Fruit fly (Drosophila melanogaster) whole organism, embryonic: ENCODE results near the gene SdhC.

ENCODE experiments used
- B-H2 ChIP-seq: fragments of 200-800 bp; sonication (Bioruptor generic); optimal IDR thresholded peaks from 2 replicates; lab custom pipeline; 2018; ENCODE audit warnings: missing biosample characterization, mild to moderate bottlenecking, missing genetic modification characterization
- Bgb ChIP-seq: fragments of 200-800 bp; sonication (Bioruptor generic); IDR thresholded peaks from 2 replicates; pipeline ENCODE4 v1.3.6; 2022; ENCODE audit warnings: missing biosample characterization, missing genetic modification characterization; ENCODE audit not compliant: partially characterized antibody
- Bteb2 ChIP-seq: fragments of 200-800 bp; sonication (Bioruptor generic); optimal IDR thresholded peaks from 2 replicates; lab custom pipeline; 2016; ENCODE audit warnings: missing biosample characterization, missing genetic modification characterization
- CG10209 ChIP-seq: fragments of 200-800 bp; sonication (Bioruptor generic); optimal IDR thresholded peaks from 3 replicates; lab custom pipeline; 2017; ENCODE audit warnings: missing biosample characterization, mild to moderate bottlenecking, missing genetic modification characterization, missing genetic modification reagents
- CG10274 ChIP-seq: fragments of 200-800 bp; sonication (Bioruptor generic); optimal IDR thresholded peaks from 3 replicates; lab custom pipeline; 2017; ENCODE audit warnings: missing biosample characterization, mild to moderate bottlenecking, missing genetic modification characterization
- CG11093 ChIP-seq: fragments of 200-800 bp; sonication (Bioruptor generic); IDR thresholded peaks from 3 replicates; pipeline ENCODE4 v1.3.6; 2022; ENCODE audit warnings: missing biosample characterization, missing genetic modification characterization
- CG12744 ChIP-seq: fragments of 200-800 bp; sonication (Bioruptor generic); optimal IDR thresholded peaks from 2 replicates; lab custom pipeline; 2016; ENCODE audit warnings: missing biosample characterization, missing genetic modification characterization
- CG13296 ChIP-seq: fragments of 200-800 bp; sonication (Bioruptor generic); optimal IDR thresholded peaks from 3 replicates; lab custom pipeline; 2018; ENCODE audit warnings: missing biosample characterization, mild to moderate bottlenecking, missing genetic modification characterization
- CG14014 ChIP-seq: fragments of 200-800 bp; sonication (Bioruptor generic); IDR thresholded peaks from 2 replicates; pipeline ENCODE4 v1.3.6; 2022; ENCODE audit warnings: missing biosample characterization, missing genetic modification characterization
- CG15073 ChIP-seq: fragments of 200-800 bp; sonication (Bioruptor generic); optimal IDR thresholded peaks from 2 replicates; lab custom pipeline; 2016; ENCODE audit warnings: missing biosample characterization, missing genetic modification characterization
- CG15601 ChIP-seq: fragments of 200-800 bp; sonication (Bioruptor generic); optimal IDR thresholded peaks from 3 replicates; lab custom pipeline; 2019; ENCODE audit warnings: missing biosample characterization, mild to moderate bottlenecking, missing genetic modification characterization, moderate library complexity
- CG16779 ChIP-seq: fragments of 200-800 bp; sonication (Bioruptor generic); IDR thresholded peaks from 2 replicates; pipeline ENCODE4 v1.3.6; 2022; ENCODE audit warnings: missing biosample characterization, missing genetic modification characterization
- CG17328 ChIP-seq: fragments of 200-800 bp; sonication (Bioruptor generic); IDR thresholded peaks from 2 replicates; pipeline ENCODE4 v1.3.6; 2022; ENCODE audit warnings: missing biosample characterization, missing genetic modification characterization
- CG3838 ChIP-seq: fragments of 200-800 bp; sonication (Bioruptor generic); optimal IDR thresholded peaks from 3 replicates; lab custom pipeline; 2016; ENCODE audit warnings: missing biosample characterization, missing genetic modification characterization
- CG6813 ChIP-seq: fragments of 200-800 bp; sonication (Bioruptor generic); optimal IDR thresholded peaks from 2 replicates; lab custom pipeline; 2017; ENCODE audit warnings: missing biosample characterization, missing genetic modification characterization, mild to moderate bottlenecking, moderate library complexity, missing genetic modification reagents
- CG8290 ChIP-seq, 3 experiments: fragments of 200-800 bp; sonication (Bioruptor generic); optimal IDR thresholded peaks; 2 replicates each; lab custom pipeline; 2016 to 2019; ENCODE audit warnings: missing biosample characterization in 3 of 3, missing genetic modification characterization in 3 of 3, mild to moderate bottlenecking in 2 of 3, moderate library complexity in 1 of 3
- CG9215 ChIP-seq: fragments of 200-800 bp; sonication (Bioruptor generic); IDR thresholded peaks from 2 replicates; pipeline ENCODE4 v1.3.6; 2022; ENCODE audit warnings: missing biosample characterization, missing genetic modification characterization
- Dbx ChIP-seq: fragments of 200-800 bp; sonication (Bioruptor generic); IDR thresholded peaks from 3 replicates; pipeline ENCODE4 v1.3.6; 2022; ENCODE audit warnings: missing biosample characterization, missing genetic modification characterization
- Dip2 ChIP-seq: fragments of 200-800 bp; sonication (Bioruptor generic); IDR thresholded peaks from 2 replicates; pipeline ENCODE4 v1.3.6; 2022; ENCODE audit warnings: missing biosample characterization, missing genetic modification characterization
- Dref ChIP-seq: fragments of 200-800 bp; sonication (Bioruptor generic); IDR thresholded peaks from 2 replicates; pipeline ENCODE4 v1.3.6; 2022; ENCODE audit warnings: missing biosample characterization, missing genetic modification characterization
- Fer1 ChIP-seq: fragments of 200-800 bp; sonication (Bioruptor generic); optimal IDR thresholded peaks from 2 replicates; lab custom pipeline; 2017; ENCODE audit warnings: missing biosample characterization, mild to moderate bottlenecking, missing genetic modification characterization
- HHEX ChIP-seq: fragments of 200-800 bp; sonication (Bioruptor generic); optimal IDR thresholded peaks from 3 replicates; lab custom pipeline; 2017; ENCODE audit warnings: missing biosample characterization, mild to moderate bottlenecking, missing genetic modification characterization, missing genetic modification reagents
- HLH4C ChIP-seq: fragments of 200-800 bp; sonication (Bioruptor generic); IDR thresholded peaks from 3 replicates; pipeline ENCODE4 v1.3.6; 2022; ENCODE audit warnings: missing biosample characterization, missing genetic modification characterization; ENCODE audit not compliant: partially characterized antibody
- Hr78 ChIP-seq, 2 experiments: fragments of 200-800 bp in 1 of 2; fragments of >200 bp in 1 of 2; sonication (Bioruptor generic) in 1 of 2; optimal IDR thresholded peaks; 2 replicates each; lab custom pipeline; 2017 to 2019; ENCODE audit warnings: missing biosample characterization in 2 of 2, missing genetic modification characterization in 2 of 2, mild to moderate bottlenecking in 1 of 2, moderate library complexity in 1 of 2
- PHDP ChIP-seq: fragments of 200-800 bp; sonication (Bioruptor generic); optimal IDR thresholded peaks from 3 replicates; lab custom pipeline; 2018; ENCODE audit warnings: missing biosample characterization, mild to moderate bottlenecking, missing genetic modification characterization, moderate library complexity
- Sry-δ ChIP-seq: fragments of 200-800 bp; sonication (Bioruptor generic); optimal IDR thresholded peaks from 2 replicates; lab custom pipeline; 2016; ENCODE audit warnings: missing biosample characterization, missing genetic modification characterization
- ara ChIP-seq: fragments of 200-800 bp; sonication (Bioruptor generic); IDR thresholded peaks from 2 replicates; pipeline ENCODE4 v1.3.6; 2022; ENCODE audit warnings: missing biosample characterization, missing genetic modification characterization
- az2 ChIP-seq: fragments of 200-800 bp; sonication (Bioruptor generic); optimal IDR thresholded peaks from 3 replicates; lab custom pipeline; 2016; ENCODE audit warnings: missing biosample characterization, missing genetic modification characterization
- br ChIP-seq: fragments of >200 bp; optimal IDR thresholded peaks from 2 replicates; lab custom pipeline; 2017
- cg ChIP-seq: fragments of 200-800 bp; sonication (Bioruptor generic); optimal IDR thresholded peaks from 3 replicates; lab custom pipeline; 2019; ENCODE audit warnings: missing biosample characterization, mild to moderate bottlenecking, missing genetic modification characterization, moderate library complexity
- chm ChIP-seq: fragments of 200-800 bp; sonication (Bioruptor generic); IDR thresholded peaks from 2 replicates; pipeline ENCODE4 v1.3.6; 2022; ENCODE audit warnings: missing biosample characterization, missing genetic modification characterization
- dmrt11E ChIP-seq: fragments of 200-800 bp; sonication (Bioruptor generic); optimal IDR thresholded peaks from 3 replicates; lab custom pipeline; 2018; ENCODE audit warnings: missing biosample characterization, mild to moderate bottlenecking, missing genetic modification characterization, moderate library complexity
- exex ChIP-seq: fragments of 200-800 bp; sonication (Bioruptor generic); optimal IDR thresholded peaks from 4 replicates; lab custom pipeline; 2018; ENCODE audit warnings: missing biosample characterization, mild to moderate bottlenecking, missing genetic modification characterization, moderate library complexity
- grau ChIP-seq: fragments of 200-800 bp; optimal IDR thresholded peaks from 3 replicates; lab custom pipeline; 2019; ENCODE audit warnings: missing biosample characterization, mild to moderate bottlenecking, missing genetic modification characterization, moderate library complexity
- ham ChIP-seq: fragments of 200-800 bp; sonication (Bioruptor generic); IDR thresholded peaks from 2 replicates; pipeline ENCODE4 v1.3.6; 2022; ENCODE audit warnings: missing biosample characterization, missing genetic modification characterization
- kay ChIP-seq: fragments of 200-800 bp; sonication (Bioruptor generic); optimal IDR thresholded peaks from 2 replicates; lab custom pipeline; 2016; ENCODE audit warnings: missing biosample characterization, missing genetic modification characterization
- ken ChIP-seq: fragments of 200-800 bp; sonication (Bioruptor generic); IDR thresholded peaks from 3 replicates; pipeline ENCODE4 v1.3.6; 2022; ENCODE audit warnings: missing biosample characterization, missing genetic modification characterization
- kni ChIP-seq: fragments of 200-800 bp; sonication (Bioruptor generic); optimal IDR thresholded peaks from 3 replicates; lab custom pipeline; 2017; ENCODE audit warnings: mild to moderate bottlenecking, missing biosample characterization, missing genetic modification reagents, missing genetic modification characterization
- lola ChIP-seq, 3 experiments: fragments of >200 bp in 2 of 3; fragments of 200-800 bp in 1 of 3; sonication (Bioruptor generic) in 1 of 3; optimal IDR thresholded peaks; 2 replicates each; lab custom pipeline; 2017 to 2019; ENCODE audit warnings: missing biosample characterization in 3 of 3, missing genetic modification characterization in 3 of 3, mild to moderate bottlenecking in 1 of 3, moderate library complexity in 1 of 3
- otp ChIP-seq: fragments of 200-800 bp; sonication (Bioruptor generic); IDR thresholded peaks from 3 replicates; pipeline ENCODE4, ENCODE4 v1.3.6; 2022; ENCODE audit warnings: missing biosample characterization, missing genetic modification characterization
- pan ChIP-seq, 4 experiments: fragments of >200 bp in 3 of 4; fragments of 200-800 bp in 1 of 4; sonication (Bioruptor generic) in 1 of 4; optimal IDR thresholded peaks in 3 of 4; IDR thresholded peaks in 1 of 4; 2 replicates each; pipeline versions ENCODE4 v1.3.6 to Lab custom; 2017 to 2022; ENCODE audit warnings: missing biosample characterization in 2 of 4, missing genetic modification characterization in 2 of 4, mixed read lengths in 1 of 4
- pb ChIP-seq: fragments of 200-800 bp; sonication (Bioruptor generic); optimal IDR thresholded peaks from 3 replicates; lab custom pipeline; 2016; ENCODE audit warnings: missing biosample characterization, missing genetic modification characterization
- pros ChIP-seq: fragments of 200-800 bp; sonication (Bioruptor generic); optimal IDR thresholded peaks from 3 replicates; lab custom pipeline; 2019; ENCODE audit warnings: missing biosample characterization, mild to moderate bottlenecking, missing genetic modification characterization, moderate library complexity
- shn ChIP-seq: fragments of 200-800 bp; sonication (Bioruptor generic); optimal IDR thresholded peaks from 3 replicates; lab custom pipeline; 2016; ENCODE audit warnings: missing biosample characterization, missing genetic modification characterization
- slbo ChIP-seq: fragments of 200-800 bp; sonication (Bioruptor generic); IDR thresholded peaks from 2 replicates; pipeline ENCODE4 v1.3.6; 2022; ENCODE audit warnings: missing biosample characterization, missing genetic modification characterization
- sr ChIP-seq: fragments of 200-800 bp; sonication (Bioruptor generic); IDR thresholded peaks from 3 replicates; pipeline ENCODE4 v1.3.6; 2022; ENCODE audit warnings: missing biosample characterization, missing genetic modification characterization
- stc ChIP-seq: fragments of 200-800 bp; sonication (Bioruptor generic); IDR thresholded peaks from 2 replicates; pipeline ENCODE4 v1.3.6; 2022; ENCODE audit warnings: missing biosample characterization, missing genetic modification characterization
- toy ChIP-seq: fragments of 200-800 bp; sonication (Bioruptor generic); IDR thresholded peaks from 2 replicates; pipeline ENCODE4 v1.3.6; 2022; ENCODE audit warnings: missing biosample characterization, missing genetic modification characterization
- usp ChIP-seq: fragments of >200 bp; optimal IDR thresholded peaks from 2 replicates; lab custom pipeline; 2017; ENCODE audit warnings: missing biosample characterization, missing genetic modification characterization
- zen ChIP-seq: fragments of 200-800 bp; sonication (Bioruptor generic); optimal IDR thresholded peaks from 3 replicates; lab custom pipeline; 2018; ENCODE audit warnings: missing biosample characterization, mild to moderate bottlenecking, missing genetic modification characterization, moderate library complexity

Gene SdhC

DNA sequence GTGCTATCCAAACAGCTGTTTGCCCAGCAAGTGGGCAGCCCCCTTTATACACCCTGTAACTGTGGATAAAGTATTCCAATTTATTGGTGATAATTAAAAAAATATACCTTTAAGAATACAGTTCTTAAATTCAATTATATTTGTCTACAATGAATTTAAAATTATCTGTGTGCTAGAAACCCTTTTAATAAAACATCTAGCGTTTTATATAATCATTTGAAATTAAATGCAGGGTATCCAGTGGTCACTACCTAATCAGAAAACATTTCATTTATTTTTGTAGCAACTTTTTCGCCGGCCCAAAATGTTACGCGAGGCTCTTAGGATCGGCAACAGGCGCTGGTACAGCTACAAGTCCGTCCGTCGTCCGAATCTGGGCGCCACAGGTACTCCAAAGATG, 16.8 kb upstream of the SdhC start, which contains the start of gene CG17726 (continued):
- TF ChIP-seq otp (GFP tag; lab: Robert Waterston, UW), result peak; percentile 98
- peak; percentile 85 for TF ChIP-seq CG3838 (GFP tag; lab: Kevin White, UChicago)
- peak; percentile 99 for TF ChIP-seq CG17328 (GFP tag; lab: Robert Waterston, UW)
- peak in 1 of 3 experiments; percentile 98 for TF ChIP-seq lola (GFP tag; optimal IDR thresholded peaks at IDR 0.05; lab: Kevin White, UChicago)
- TF ChIP-seq HHEX, result peak; percentile 91
- no peak for TF ChIP-seq Bgb (GFP tag; lab: Robert Waterston, UW)
- TF ChIP-seq ham (GFP tag; lab: Robert Waterston, UW), result peak; percentile 88; the same call in 1 of the 2 replicates
- peak; percentile 76 for TF ChIP-seq kni (GFP tag; lab: Kevin White, UChicago)
- TF ChIP-seq grau (tag; lab: Kevin White, UChicago), result peak; percentile 97
- TF ChIP-seq sr (GFP tag; lab: Robert Waterston, UW), result peak; percentile 76; the same call in 1 of the 3 replicates
- TF ChIP-seq CG15073 (GFP tag; lab: Kevin White, UChicago), result peak; percentile 71
- TF ChIP-seq br, result no peak
- TF ChIP-seq Bteb2 (GFP tag; lab: Kevin White, UChicago), result peak; percentile 93
- TF ChIP-seq pan (optimal IDR thresholded peaks at IDR 0.05; lab: Kevin White, UChicago), result peak in 1 of 2 experiments; percentile 73
- TF ChIP-seq pan (GFP tag; optimal IDR thresholded peaks at IDR 0.05 in 1 of 2, IDR thresholded peaks at IDR 0.05 in 1 of 2), result peak in 1 of 2 experiments; percentile 98
- TF ChIP-seq stc (GFP tag; lab: Robert Waterston, UW), result peak; percentile 99
- TF ChIP-seq Hr78 (GFP tag; optimal IDR thresholded peaks at IDR 0.05; lab: Kevin White, UChicago), result no peak
- peak; percentile 57 for TF ChIP-seq pb (GFP tag; lab: Kevin White, UChicago)
- no peak for TF ChIP-seq exex (tag; lab: Kevin White, UChicago)
- peak; percentile 98 for TF ChIP-seq CG14014 (GFP tag; lab: Robert Waterston, UW)
- peak; percentile 87 for TF ChIP-seq kay (GFP tag; lab: Kevin White, UChicago)
- TF ChIP-seq Dref (GFP tag; lab: Robert Waterston, UW), result peak; percentile 20; the same call in 1 of the 2 replicates
- TF ChIP-seq CG10274 (GFP tag; lab: Kevin White, UChicago), result peak; percentile 81
- TF ChIP-seq CG16779 (GFP tag; lab: Robert Waterston, UW), result peak; percentile 90
- TF ChIP-seq cg (GFP tag; lab: Kevin White, UChicago), result no peak
- TF ChIP-seq CG9215 (GFP tag; lab: Robert Waterston, UW), result peak; percentile 90
- peak; percentile 38 for TF ChIP-seq pros
- peak; percentile 99 for TF ChIP-seq chm
- peak; percentile 91 for TF ChIP-seq toy (GFP tag; lab: Robert Waterston, UW)
- peak; percentile 69 for TF ChIP-seq Dip2 (GFP tag; lab: Robert Waterston, UW)
- TF ChIP-seq CG11093 (GFP tag; lab: Robert Waterston, UW), result peak; percentile 95
- peak; percentile 93 for TF ChIP-seq CG6813 (GFP tag; lab: Kevin White, UChicago)
- peak; percentile 99 for TF ChIP-seq PHDP (tag; lab: Kevin White, UChicago)
- TF ChIP-seq CG8290 (GFP tag; optimal IDR thresholded peaks at IDR 0.05; lab: Kevin White, UChicago), result peak; percentile 94
- TF ChIP-seq CG8290 (tag; optimal IDR thresholded peaks at IDR 0.05; lab: Kevin White, UChicago), result peak in 1 of 2 experiments; percentile 75
- TF ChIP-seq CG13296 (GFP tag; lab: Kevin White, UChicago), result peak; percentile 96
- peak; percentile 92 for TF ChIP-seq B-H2 (GFP tag; lab: Kevin White, UChicago)
- TF ChIP-seq az2 (GFP tag; lab: Kevin White, UChicago), result peak; percentile 98
- peak; percentile 45 for TF ChIP-seq Sry-δ (GFP tag; lab: Kevin White, UChicago)
- peak; percentile 96 for TF ChIP-seq ken (GFP tag; lab: Robert Waterston, UW)
- TF ChIP-seq zen (tag; lab: Kevin White, UChicago), result peak; percentile 98
- TF ChIP-seq CG15601, result peak; percentile 97
- peak; percentile 98 for TF ChIP-seq Dbx
- TF ChIP-seq ara (GFP tag; lab: Robert Waterston, UW), result peak; percentile 98
- TF ChIP-seq Fer1 (GFP tag; lab: Kevin White, UChicago), result peak; percentile 94
- no peak for TF ChIP-seq HLH4C
- TF ChIP-seq CG10209, result peak; percentile 97
- peak; percentile 92 for TF ChIP-seq CG12744 (GFP tag; lab: Kevin White, UChicago)
- peak; percentile 79 for TF ChIP-seq shn (GFP tag; lab: Kevin White, UChicago)
- TF ChIP-seq usp (GFP tag; lab: Kevin White, UChicago), result no peak
- peak; percentile 98 for TF ChIP-seq slbo
- peak; percentile 99 for TF ChIP-seq dmrt11E (tag; lab: Kevin White, UChicago)
